Worm (Caenorhabditis elegans): Measurements from ENCODE around the gene C50A2.3.

ce11 chrIV:1110999-1111398 lies 46.8 kb downstream of the C50A2.3 start:
- TF ChIP-seq lin-39 (tag; optimal IDR thresholded peaks at IDR 0.05) (no peak), Y116A8C.19 (tag; optimal IDR thresholded peaks at IDR 0.05; ENCODE audit: borderline replicate concordance) (no peak), egl-27 (tag; optimal IDR thresholded peaks at IDR 0.05) (no peak), ces-1 (GFP tag; optimal IDR thresholded peaks at IDR 0.05) (no peak), sup-37 (GFP tag; optimal IDR thresholded peaks at IDR 0.05) (no peak), mef-2 (tag; optimal IDR thresholded peaks at IDR 0.05) (no peak), snu-23 (GFP tag; optimal IDR thresholded peaks at IDR 0.05) (no peak)
